Fruit fly (Drosophila melanogaster): ENCODE results near the gene CG4631.

- TF ChIP-seq CTCF (optimal IDR thresholded peaks at IDR 0.05) (peak in 1 of 2 experiments; percentile 3), CG8478 (optimal IDR thresholded peaks at IDR 0.05) (no peak)
Observed at dm6 chr2L:16601515-16602026, 5.6 kb upstream of the CG4631 start.
